Worm (Caenorhabditis elegans): Measurements from ENCODE around the gene Y46H3A.4.
A peak's percentile ranks its signal among the peaks of the same experiment; 100 is the strongest.

Gene Y46H3A.4

ce11 chrV:1821287-1821686, 10.4 kb upstream of the Y46H3A.4 start, which contains the start of the genes gly-7 and mrpl-39 (continued):
- TF ChIP-seq ceh-6 (GFP tag; optimal IDR thresholded peaks at IDR 0.05): no peak
- no peak for TF ChIP-seq lim-6 (tag; optimal IDR thresholded peaks at IDR 0.05)
- no peak for TF ChIP-seq syd-9 (tag; optimal IDR thresholded peaks at IDR 0.05)
- TF ChIP-seq ahr-1 (tag; optimal IDR thresholded peaks at IDR 0.05): peak; percentile 6
- TF ChIP-seq zip-5 (tag; optimal IDR thresholded peaks at IDR 0.05): peak; percentile 16
- TF ChIP-seq ceh-31 (tag; optimal IDR thresholded peaks at IDR 0.05): peak; percentile 35
- TF ChIP-seq ceh-2 (tag; optimal IDR thresholded peaks at IDR 0.05): no peak
- peak; percentile 59 for TF ChIP-seq C38D4.7 (GFP tag; optimal IDR thresholded peaks at IDR 0.05)
- peak; percentile 27 for TF ChIP-seq unc-86 (tag; optimal IDR thresholded peaks at IDR 0.05)
- TF ChIP-seq ama-1 (optimal IDR thresholded peaks at IDR 0.05): no peak
- TF ChIP-seq tbx-7 (tag; optimal IDR thresholded peaks at IDR 0.05): no peak
- TF ChIP-seq pha-2 (tag; optimal IDR thresholded peaks at IDR 0.05): peak; percentile 33
- no peak for TF ChIP-seq hlh-13 (GFP tag; optimal IDR thresholded peaks at IDR 0.05)
- TF ChIP-seq pag-3 (tag; optimal IDR thresholded peaks at IDR 0.05; ENCODE audit: borderline replicate concordance): no peak
- peak; percentile 50 for TF ChIP-seq madf-2 (tag; optimal IDR thresholded peaks at IDR 0.05)
- no peak for TF ChIP-seq nhr-232 (tag; optimal IDR thresholded peaks at IDR 0.05)
- TF ChIP-seq nfya-1 (tag; optimal IDR thresholded peaks at IDR 0.05): peak; percentile 59
- peak; percentile 15 for TF ChIP-seq ceh-34 (tag; optimal IDR thresholded peaks at IDR 0.05)
- no peak for TF ChIP-seq dmd-4 (tag; optimal IDR thresholded peaks at IDR 0.05; ENCODE audit: borderline replicate concordance)
- TF ChIP-seq sox-4 (tag; optimal IDR thresholded peaks at IDR 0.05): peak; percentile 44

- TF ChIP-seq ceh-22 (tag; optimal IDR thresholded peaks at IDR 0.05) (no peak), ama-1 (optimal IDR thresholded peaks at IDR 0.05) (no peak), dve-1 (tag; optimal IDR thresholded peaks at IDR 0.05) (no peak), fkh-10 (GFP tag; optimal IDR thresholded peaks at IDR 0.05) (no peak), K09A11.1 (tag; optimal IDR thresholded peaks at IDR 0.05; ENCODE audit: insufficient read depth) (no peak), ztf-16 (tag; optimal IDR thresholded peaks at IDR 0.05) (no peak), ceh-14 (tag; optimal IDR thresholded peaks at IDR 0.05) (no peak), ceh-24 (tag; optimal IDR thresholded peaks at IDR 0.05) (no peak), ttx-3 (tag; optimal IDR thresholded peaks at IDR 0.05) (no peak), ceh-9 (tag; optimal IDR thresholded peaks at IDR 0.05) (no peak), sox-4 (tag; optimal IDR thresholded peaks at IDR 0.05) (no peak), hlh-13 (GFP tag; optimal IDR thresholded peaks at IDR 0.05) (no peak), pag-3 (tag; optimal IDR thresholded peaks at IDR 0.05; ENCODE audit: borderline replicate concordance) (no peak), npax-4 (tag; optimal IDR thresholded peaks at IDR 0.05) (no peak), pqm-1 (tag; optimal IDR thresholded peaks at IDR 0.05) (no peak), rnt-1 (tag; optimal IDR thresholded peaks at IDR 0.05) (no peak), unc-86 (tag; optimal IDR thresholded peaks at IDR 0.05) (no peak), elt-4 (tag; optimal IDR thresholded peaks at IDR 0.05) (no peak), ahr-1 (tag; optimal IDR thresholded peaks at IDR 0.05) (no peak), F13H6.1 (tag; optimal IDR thresholded peaks at IDR 0.05) (no peak)
These were observed 9.8 kb upstream of the Y46H3A.4 start for ce11 chrV:1820749-1821148.

ce11 chrV:1820016-1820415, 9.1 kb upstream of the Y46H3A.4 start:
- TF ChIP-seq dve-1 (tag; optimal IDR thresholded peaks at IDR 0.05): no peak
- TF ChIP-seq Y22D7AL.16 (tag; optimal IDR thresholded peaks at IDR 0.05): no peak
- no peak for TF ChIP-seq ahr-1 (tag; optimal IDR thresholded peaks at IDR 0.05)
- no peak for TF ChIP-seq odd-2 (tag; optimal IDR thresholded peaks at IDR 0.05)
- TF ChIP-seq nhr-232 (tag; optimal IDR thresholded peaks at IDR 0.05): no peak
- TF ChIP-seq ceh-22 (tag; optimal IDR thresholded peaks at IDR 0.05): no peak
- TF ChIP-seq C08G9.2 (tag; optimal IDR thresholded peaks at IDR 0.05): no peak
- TF ChIP-seq mec-3 (tag; optimal IDR thresholded peaks at IDR 0.05; ENCODE audit: borderline replicate concordance): no peak
- TF ChIP-seq ref-2 (tag; optimal IDR thresholded peaks at IDR 0.05): no peak
- no peak for TF ChIP-seq ets-4 (tag; optimal IDR thresholded peaks at IDR 0.05)
- no peak for TF ChIP-seq ceh-18 (tag; optimal IDR thresholded peaks at IDR 0.05)
- no peak for TF ChIP-seq hlh-8 (tag; optimal IDR thresholded peaks at IDR 0.05)
- no peak for TF ChIP-seq zip-5 (tag; optimal IDR thresholded peaks at IDR 0.05)
- TF ChIP-seq elt-2 (tag; optimal IDR thresholded peaks at IDR 0.05): no peak
- no peak for TF ChIP-seq sdc-2 (tag; optimal IDR thresholded peaks at IDR 0.05)
